Fruit fly (Drosophila melanogaster): ENCODE measurements around the gene CG33223.

DNA sequence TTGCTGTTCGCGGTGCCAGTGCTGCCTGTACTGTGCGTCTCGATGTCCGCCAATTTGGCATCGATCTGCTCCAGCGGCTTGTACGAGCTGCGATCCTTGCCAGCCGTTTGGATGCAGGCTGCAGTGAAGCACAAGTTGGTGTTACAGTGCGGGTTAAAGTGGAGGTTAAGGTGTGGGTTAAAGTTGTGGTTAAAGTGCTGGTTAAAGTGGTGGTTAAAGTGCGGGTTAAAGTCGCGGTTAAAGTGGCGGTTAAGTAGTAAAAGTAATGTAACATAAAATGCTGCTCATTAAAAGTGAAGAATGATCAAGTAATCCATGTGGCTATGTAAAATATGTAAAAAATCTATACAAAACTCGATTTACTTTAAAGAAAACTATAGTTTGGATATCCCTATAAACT, 31.5 kb downstream of the CG33223 start:
- TF ChIP-seq CG8478 (optimal IDR thresholded peaks at IDR 0.05) (no peak), CTCF (optimal IDR thresholded peaks at IDR 0.05) (no peak)

Data from S2 (cell line).